Worm (Caenorhabditis elegans) whole organism, L4 larva: ENCODE measurements around the gene psr-1.

Source experiments
- F37D6.2 ChIP-seq: sonication (generic microtip); optimal IDR thresholded peaks from 2 replicates; lab custom pipeline; 2016; ENCODE audit warnings: mild to moderate bottlenecking, missing genetic modification characterization, missing compliant biosample characterization
- T20F7.1 ChIP-seq: fragments of 200-800 bp; sonication (Bioruptor generic); optimal IDR thresholded peaks from 2 replicates; lab custom pipeline; 2018; ENCODE audit warnings: mild to moderate bottlenecking, missing genetic modification characterization, missing compliant biosample characterization
- T26A8.4 ChIP-seq: fragments of 200-800 bp; sonication (Bioruptor generic); IDR thresholded peaks from 2 replicates; pipeline ENCODE4 v1.3.6; 2022; ENCODE audit warnings: missing genetic modification characterization, missing compliant biosample characterization
- Y105C5A.15 ChIP-seq: fragments of 200-800 bp; sonication (Bioruptor generic); IDR thresholded peaks from 2 replicates; pipeline ENCODE4 v1.3.6; 2022; ENCODE audit warnings: missing genetic modification characterization, missing compliant biosample characterization
- Y48G9A.11 ChIP-seq: fragments of 200-800 bp; sonication (Bioruptor generic); IDR thresholded peaks from 2 replicates; pipeline ENCODE4 v1.3.6; 2022; ENCODE audit warnings: missing genetic modification reagents, missing genetic modification characterization, missing compliant biosample characterization
- Y5F2A.4 ChIP-seq: fragments of 200-800 bp; sonication (Bioruptor generic); optimal IDR thresholded peaks from 2 replicates; lab custom pipeline; 2018; ENCODE audit warnings: mild to moderate bottlenecking, missing genetic modification characterization, missing compliant biosample characterization
- ZK337.2 ChIP-seq: fragments of 200-800 bp; sonication (Bioruptor generic); IDR thresholded peaks from 2 replicates; pipeline ENCODE4 v1.3.6; 2022; ENCODE audit warnings: missing genetic modification reagents, missing genetic modification characterization, missing compliant biosample characterization
- ZK546.5 ChIP-seq, 2 experiments: sonication (generic microtip); optimal IDR thresholded peaks; 2 replicates each; lab custom pipeline; 2017; ENCODE audit warnings: missing biosample characterization in 2 of 2, missing genetic modification characterization in 2 of 2
- ceh-20 ChIP-seq: fragments of 200-800 bp; sonication (Bioruptor generic); IDR thresholded peaks from 2 replicates; pipeline ENCODE4 v1.3.6; 2022; ENCODE audit warnings: missing genetic modification reagents, missing genetic modification characterization, missing compliant biosample characterization
- ceh-62 ChIP-seq: sonication (generic microtip); optimal IDR thresholded peaks from 2 replicates; lab custom pipeline; 2017; ENCODE audit warnings: missing biosample characterization, missing genetic modification characterization
- ceh-82 ChIP-seq: sonication (generic microtip); optimal IDR thresholded peaks from 2 replicates; lab custom pipeline; 2017; ENCODE audit warnings: missing biosample characterization, missing genetic modification characterization
- ces-1 ChIP-seq: fragments of 150-350 bp; sonication (generic microtip); optimal IDR thresholded peaks from 4 replicates; lab custom pipeline; 2014; ENCODE audit warnings: missing biosample characterization, missing genetic modification reagents, missing genetic modification characterization
- daf-16 ChIP-seq, 3 experiments: sonication (generic microtip); optimal IDR thresholded peaks; 2 replicates each; lab custom pipeline; 2016 to 2017; ENCODE audit warnings: missing genetic modification characterization in 3 of 3, missing genetic modification reagents in 3 of 3, mild to moderate bottlenecking in 2 of 3, missing compliant biosample characterization in 2 of 3, missing biosample characterization in 1 of 3, moderate library complexity in 1 of 3
- dmd-6 ChIP-seq: fragments of 200-800 bp; sonication (Bioruptor generic); IDR thresholded peaks from 2 replicates; pipeline ENCODE4 v1.3.6; 2022; ENCODE audit warnings: missing genetic modification reagents, missing genetic modification characterization, missing compliant biosample characterization
- dmd-9 ChIP-seq: fragments of 200-800 bp; sonication (Bioruptor generic); IDR thresholded peaks from 2 replicates; pipeline ENCODE4 v1.3.6; 2022; ENCODE audit warnings: missing genetic modification reagents, missing genetic modification characterization, missing compliant biosample characterization
- dpl-1 ChIP-seq: fragments of 150-350 bp; optimal IDR thresholded peaks from 2 replicates; lab custom pipeline; 2014; ENCODE audit warnings: missing biosample characterization, missing genetic modification reagents, missing genetic modification characterization
- duxl-1 ChIP-seq: sonication (generic microtip); optimal IDR thresholded peaks from 2 replicates; lab custom pipeline; 2016; ENCODE audit warnings: mild to moderate bottlenecking, missing genetic modification characterization, moderate library complexity, missing compliant biosample characterization; ENCODE audit not compliant: poor library complexity
- hlh-11 ChIP-seq: fragments of 200-800 bp; sonication (Bioruptor generic); optimal IDR thresholded peaks from 2 replicates; lab custom pipeline; 2018; ENCODE audit warnings: mild to moderate bottlenecking, missing genetic modification characterization, missing compliant biosample characterization
- hmg-1.1 ChIP-seq: fragments of 200-800 bp; sonication (Bioruptor generic); IDR thresholded peaks from 2 replicates; pipeline ENCODE4 v1.3.6; 2022; ENCODE audit warnings: missing genetic modification reagents, missing genetic modification characterization, missing compliant biosample characterization
- jun-1 ChIP-seq: fragments of 150-350 bp; optimal IDR thresholded peaks from 2 replicates; lab custom pipeline; 2014; ENCODE audit warnings: missing biosample characterization, missing genetic modification reagents, missing genetic modification characterization
- lin-1 ChIP-seq: fragments of 200-800 bp; sonication (Bioruptor generic); IDR thresholded peaks from 2 replicates; pipeline ENCODE4 v1.3.6; 2022; ENCODE audit warnings: missing genetic modification reagents, missing genetic modification characterization, missing compliant biosample characterization
- lin-13 ChIP-seq: fragments of 150-350 bp; optimal IDR thresholded peaks from 2 replicates; lab custom pipeline; 2014; ENCODE audit warnings: missing biosample characterization, missing genetic modification reagents, missing genetic modification characterization
- lin-38 ChIP-seq: fragments of 200-800 bp; sonication (Bioruptor generic); IDR thresholded peaks from 2 replicates; pipeline ENCODE4 v1.3.6; 2022; ENCODE audit warnings: missing genetic modification reagents, missing genetic modification characterization, missing compliant biosample characterization
- lsy-2 ChIP-seq, 2 experiments: fragments of 150-350 bp in 1 of 2; sonication (generic microtip) in 1 of 2; optimal IDR thresholded peaks; 2 replicates each; lab custom pipeline; 2014 to 2017; ENCODE audit warnings: missing biosample characterization in 2 of 2, missing genetic modification characterization in 2 of 2
- madf-9 ChIP-seq: fragments of 200-800 bp; sonication (Bioruptor generic); conservative IDR thresholded peaks from 2 replicates; pipeline ENCODE4 v1.3.6; 2022; ENCODE audit warnings: missing genetic modification reagents, missing genetic modification characterization, missing compliant biosample characterization
- mep-1 ChIP-seq: fragments of 150-350 bp; sonication (generic microtip); optimal IDR thresholded peaks from 3 replicates; lab custom pipeline; 2014; ENCODE audit warnings: missing biosample characterization, missing genetic modification characterization
- mes-2 ChIP-seq: sonication (generic microtip); optimal IDR thresholded peaks from 2 replicates; lab custom pipeline; 2016; ENCODE audit warnings: missing genotype, mild to moderate bottlenecking, missing genetic modification characterization, missing compliant biosample characterization; ENCODE audit not compliant: poor library complexity, severe bottlenecking
- mxl-3 ChIP-seq: fragments of 200-800 bp; sonication (Bioruptor generic); optimal IDR thresholded peaks from 2 replicates; lab custom pipeline; 2018; ENCODE audit warnings: mild to moderate bottlenecking, missing genetic modification characterization, missing compliant biosample characterization
- nhr-10 ChIP-seq: fragments of 150-350 bp; optimal IDR thresholded peaks from 2 replicates; lab custom pipeline; 2014; ENCODE audit warnings: missing biosample characterization, missing genetic modification characterization
- nhr-25 ChIP-seq: sonication (generic microtip); optimal IDR thresholded peaks from 2 replicates; lab custom pipeline; 2017; ENCODE audit warnings: missing genetic modification characterization, mild to moderate bottlenecking, missing compliant biosample characterization, antibody characterized with exemption, moderate library complexity, borderline replicate concordance; ENCODE audit not compliant: insufficient read depth
- nhr-28 ChIP-seq: fragments of 150-350 bp; optimal IDR thresholded peaks from 2 replicates; lab custom pipeline; 2014; ENCODE audit warnings: missing biosample characterization, missing genetic modification characterization
- nhr-42 ChIP-seq: fragments of 200-800 bp; sonication (Bioruptor generic); IDR thresholded peaks from 2 replicates; pipeline ENCODE4 v1.3.6; 2022; ENCODE audit warnings: missing genetic modification characterization, missing compliant biosample characterization
- nhr-6 ChIP-seq: fragments of 150-350 bp; optimal IDR thresholded peaks from 2 replicates; lab custom pipeline; 2014; ENCODE audit warnings: missing biosample characterization, missing genetic modification characterization
- nhr-77 ChIP-seq: fragments of 150-350 bp; optimal IDR thresholded peaks from 2 replicates; lab custom pipeline; 2014; ENCODE audit warnings: missing biosample characterization, missing genetic modification characterization
- pha-4 ChIP-seq, 2 experiments: fragments of 150-350 bp in 1 of 2; fragments of 200-800 bp in 1 of 2; sonication (Bioruptor generic) in 1 of 2; IDR thresholded peaks in 1 of 2; optimal IDR thresholded peaks in 1 of 2; 2 replicates each; pipeline versions ENCODE4 v1.3.6 to Lab custom; 2014 to 2022; ENCODE audit warnings: missing genetic modification characterization in 2 of 2, missing genetic modification reagents in 2 of 2, missing biosample characterization in 1 of 2, missing compliant biosample characterization in 1 of 2
- php-3 ChIP-seq: fragments of 200-800 bp; sonication (Bioruptor generic); IDR thresholded peaks from 2 replicates; pipeline ENCODE4 v1.3.6; 2022; ENCODE audit warnings: missing genetic modification reagents, missing genetic modification characterization, missing compliant biosample characterization
- pqm-1 ChIP-seq: sonication (generic microtip); optimal IDR thresholded peaks from 2 replicates; lab custom pipeline; 2017; ENCODE audit warnings: missing biosample characterization, missing genetic modification characterization
- saeg-2 ChIP-seq: fragments of 200-800 bp; sonication (Bioruptor generic); IDR thresholded peaks from 2 replicates; pipeline ENCODE4 v1.3.6; 2022; ENCODE audit warnings: missing genetic modification reagents, missing genetic modification characterization, missing compliant biosample characterization
- sdz-12 ChIP-seq: fragments of 200-800 bp; sonication (Bioruptor generic); optimal IDR thresholded peaks from 2 replicates; lab custom pipeline; 2018; ENCODE audit warnings: mild to moderate bottlenecking, missing genetic modification characterization, missing compliant biosample characterization
- skn-1 ChIP-seq: fragments of 150-350 bp; optimal IDR thresholded peaks from 2 replicates; lab custom pipeline; 2014; ENCODE audit warnings: missing biosample characterization, missing genetic modification characterization
- tag-97 ChIP-seq: fragments of 200-800 bp; sonication (Bioruptor generic); IDR thresholded peaks from 2 replicates; pipeline ENCODE4 v1.3.6; 2022; ENCODE audit warnings: missing genetic modification characterization, missing compliant biosample characterization
- unc-62 ChIP-seq, 3 experiments: fragments of 150-350 bp in 1 of 3; sonication (generic microtip); optimal IDR thresholded peaks in 2 of 3; peaks in 1 of 3; 1 replicate in 1 of 3; 2 replicates in 2 of 3; lab custom pipeline; 2014 to 2017; ENCODE audit warnings: missing biosample characterization in 3 of 3, missing genetic modification characterization in 3 of 3, missing genetic modification reagents in 3 of 3, missing genotype in 1 of 3
- zag-1 ChIP-seq: fragments of 150-350 bp; optimal IDR thresholded peaks from 2 replicates; lab custom pipeline; 2014; ENCODE audit warnings: missing biosample characterization, missing genetic modification characterization
- zfp-3 ChIP-seq: fragments of 200-800 bp; sonication (Bioruptor generic); conservative IDR thresholded peaks from 2 replicates; pipeline ENCODE4 v1.3.6; 2022; ENCODE audit warnings: missing genetic modification reagents, missing genetic modification characterization, missing compliant biosample characterization
- zip-11 ChIP-seq: fragments of 200-800 bp; sonication (Bioruptor generic); IDR thresholded peaks from 2 replicates; pipeline ENCODE4 v1.3.6; 2022; ENCODE audit warnings: missing genetic modification characterization, missing compliant biosample characterization
- zip-2 ChIP-seq: fragments of 150-350 bp; optimal IDR thresholded peaks from 2 replicates; lab custom pipeline; 2014; ENCODE audit warnings: missing biosample characterization, missing genetic modification characterization
- ztf-11 ChIP-seq: fragments of 150-350 bp; optimal IDR thresholded peaks from 2 replicates; lab custom pipeline; 2014; ENCODE audit warnings: missing biosample characterization, missing genetic modification characterization
- ztf-7 ChIP-seq: fragments of 150-350 bp; optimal IDR thresholded peaks from 2 replicates; lab custom pipeline; 2014; ENCODE audit warnings: missing biosample characterization, missing genetic modification characterization

The psr-1 gene

ce11 chrIV:4703911-4704310, 50.8 kb downstream of the psr-1 start, which contains the start of gene ogdh-1:
ogdh-1 (minus strand) TSS chrIV:4704011.
- no peak for TF ChIP-seq zip-11
- TF ChIP-seq madf-9 (GFP tag; lab: Robert Waterston, UW), result no peak
- TF ChIP-seq sdz-12 (GFP tag; lab: Kevin White, UChicago), result no peak
- TF ChIP-seq, all 104 proteins: peak for 0

ce11 chrIV:4705182-4705581, 52.1 kb downstream of the psr-1 start:
- TF ChIP-seq dpl-1 (GFP tag; lab: Kevin White, UChicago), result peak; percentile 22
- TF ChIP-seq duxl-1 (tag; lab: Kevin White, UChicago), result no peak
- 0 out of 2 replicates have a peak, but pooled peaks have one; percentile 48 for TF ChIP-seq nhr-42 (GFP tag; lab: Robert Waterston, UW)
- peak; percentile 77 for TF ChIP-seq mes-2 (tag; lab: Kevin White, UChicago)
- peak; percentile 17; the same call in 1 of the 2 replicates for TF ChIP-seq ceh-20 (GFP tag; lab: Robert Waterston, UW)
- no peak for TF ChIP-seq Y5F2A.4
- TF ChIP-seq ceh-62, result no peak
- no peak for TF ChIP-seq daf-16 (GFP tag; optimal IDR thresholded peaks at IDR 0.05; lab: Kevin White, UChicago)
- peak; percentile 42 for TF ChIP-seq daf-16 (tag; optimal IDR thresholded peaks at IDR 0.05; lab: Kevin White, UChicago)
- TF ChIP-seq nhr-6 (tag; lab: Kevin White, UChicago), result peak; percentile 50
- TF ChIP-seq mxl-3 (GFP tag; lab: Kevin White, UChicago), result peak; percentile 90
- TF ChIP-seq mep-1 (tag; lab: Kevin White, UChicago), result peak; percentile 86
- peak; percentile 82 for TF ChIP-seq hmg-1.1
- peak; percentile 70; the same call in 1 of the 2 replicates for TF ChIP-seq dmd-6
- TF ChIP-seq skn-1 (tag; lab: Kevin White, UChicago), result no peak
- TF ChIP-seq zfp-3 (GFP tag; lab: Robert Waterston, UW), result no peak
- TF ChIP-seq nhr-28 (tag; lab: Kevin White, UChicago), result peak; percentile 86
- TF ChIP-seq ces-1 (GFP tag; lab: Kevin White, UChicago), result no peak
- no peak for TF ChIP-seq zip-2
- no peak for TF ChIP-seq ZK546.5 (tag; optimal IDR thresholded peaks at IDR 0.05; lab: Kevin White, UChicago)
- no peak for TF ChIP-seq ceh-82 (tag; lab: Kevin White, UChicago)
- no peak for TF ChIP-seq ztf-11 (tag; lab: Kevin White, UChicago)
- no peak for TF ChIP-seq T20F7.1 (GFP tag; lab: Kevin White, UChicago)
- TF ChIP-seq nhr-77, result peak; percentile 43
- no peak for TF ChIP-seq Y105C5A.15 (GFP tag; lab: Robert Waterston, UW)
- TF ChIP-seq nhr-10 (tag; lab: Kevin White, UChicago), result no peak
- TF ChIP-seq ZK337.2 (GFP tag; lab: Robert Waterston, UW), result no peak
- TF ChIP-seq pqm-1 (tag; lab: Kevin White, UChicago), result peak; percentile 35
- peak; percentile 68 for TF ChIP-seq lin-13 (GFP tag; lab: Kevin White, UChicago)
- TF ChIP-seq nhr-25 (tag; lab: Kevin White, UChicago), result peak; percentile 42
- TF ChIP-seq zag-1 (tag; lab: Kevin White, UChicago), result no peak
- 0 out of 2 replicates have a peak, but pooled peaks have one; percentile 15 for TF ChIP-seq pha-4 (GFP tag; IDR thresholded peaks at IDR 0.05; lab: Robert Waterston, UW)
- no peak for TF ChIP-seq pha-4 (tag; optimal IDR thresholded peaks at IDR 0.05; lab: Kevin White, UChicago)
- TF ChIP-seq dmd-9, result 0 out of 2 replicates have a peak, but pooled peaks have one; percentile 37
- TF ChIP-seq saeg-2 (GFP tag; lab: Robert Waterston, UW), result no peak
- TF ChIP-seq tag-97 (GFP tag; lab: Robert Waterston, UW), result no peak
- TF ChIP-seq lin-1 (GFP tag; lab: Robert Waterston, UW), result peak; percentile 61
- no peak for TF ChIP-seq unc-62 (GFP tag; optimal IDR thresholded peaks at IDR 0.05 in 1 of 2; lab: Kevin White, UChicago)
- no peak for TF ChIP-seq unc-62 (tag; optimal IDR thresholded peaks at IDR 0.05; lab: Kevin White, UChicago)
- peak; percentile 67 for TF ChIP-seq lin-38
- TF ChIP-seq php-3 (GFP tag; lab: Robert Waterston, UW), result no peak
- TF ChIP-seq hlh-11 (tag; lab: Kevin White, UChicago), result peak; percentile 90
- peak; percentile 47 to 77 for TF ChIP-seq lsy-2 (tag; optimal IDR thresholded peaks at IDR 0.05; lab: Kevin White, UChicago)
- no peak for TF ChIP-seq ztf-7 (tag; lab: Kevin White, UChicago)
- TF ChIP-seq T26A8.4 (GFP tag; lab: Robert Waterston, UW), result no peak
- no peak for TF ChIP-seq Y48G9A.11 (GFP tag; lab: Robert Waterston, UW)
- TF ChIP-seq F37D6.2, result peak; percentile 35
- TF ChIP-seq jun-1 (tag; lab: Kevin White, UChicago), result no peak
